Worm (Caenorhabditis elegans): ENCODE data around the gene srh-125.

Gene srh-125

DNA sequence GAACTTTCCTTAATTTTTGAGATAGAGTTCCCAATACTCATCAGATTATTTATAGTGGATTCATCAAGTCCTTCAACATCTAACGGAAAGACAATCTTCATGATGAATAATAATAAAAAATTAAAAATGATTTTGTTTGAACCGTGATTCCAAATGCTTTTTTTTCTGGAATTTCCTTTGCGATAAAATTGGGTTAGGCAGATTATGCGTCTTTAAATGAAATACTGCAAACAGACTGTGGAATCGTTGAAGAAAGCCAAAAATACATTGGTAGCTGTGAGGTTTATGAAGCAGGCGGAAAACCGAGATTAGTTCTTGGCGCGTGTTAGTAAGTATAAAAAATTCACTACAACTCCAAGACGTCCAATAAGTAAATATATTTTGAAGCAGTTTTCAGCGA lies 50.1 kb downstream of the srh-125 start, which contains the start of gene srw-68:
srw-68 (minus strand) TSS at position 101 of the 400 bp plus-strand sequence.
- TF ChIP-seq ceh-30 (tag; optimal IDR thresholded peaks at IDR 0.05) (no peak), ceh-48 (tag; optimal IDR thresholded peaks at IDR 0.05) (no peak), hlh-13 (GFP tag; optimal IDR thresholded peaks at IDR 0.05) (no peak), lim-6 (tag; optimal IDR thresholded peaks at IDR 0.05) (no peak), nhr-232 (tag; optimal IDR thresholded peaks at IDR 0.05) (no peak), mec-3 (tag; optimal IDR thresholded peaks at IDR 0.05; ENCODE audit: borderline replicate concordance) (no peak), ceh-6 (GFP tag; optimal IDR thresholded peaks at IDR 0.05) (no peak), hlh-6 (tag; optimal IDR thresholded peaks at IDR 0.05) (no peak), zip-5 (tag; optimal IDR thresholded peaks at IDR 0.05) (no peak), ttx-3 (tag; optimal IDR thresholded peaks at IDR 0.05) (no peak), sox-4 (tag; optimal IDR thresholded peaks at IDR 0.05) (no peak), pros-1 (tag; optimal IDR thresholded peaks at IDR 0.05) (no peak), rnt-1 (tag; optimal IDR thresholded peaks at IDR 0.05) (no peak), ceh-18 (tag; optimal IDR thresholded peaks at IDR 0.05) (no peak)
